Worm (Caenorhabditis elegans): Measurements from ENCODE around the gene hacl-1.

DNA sequence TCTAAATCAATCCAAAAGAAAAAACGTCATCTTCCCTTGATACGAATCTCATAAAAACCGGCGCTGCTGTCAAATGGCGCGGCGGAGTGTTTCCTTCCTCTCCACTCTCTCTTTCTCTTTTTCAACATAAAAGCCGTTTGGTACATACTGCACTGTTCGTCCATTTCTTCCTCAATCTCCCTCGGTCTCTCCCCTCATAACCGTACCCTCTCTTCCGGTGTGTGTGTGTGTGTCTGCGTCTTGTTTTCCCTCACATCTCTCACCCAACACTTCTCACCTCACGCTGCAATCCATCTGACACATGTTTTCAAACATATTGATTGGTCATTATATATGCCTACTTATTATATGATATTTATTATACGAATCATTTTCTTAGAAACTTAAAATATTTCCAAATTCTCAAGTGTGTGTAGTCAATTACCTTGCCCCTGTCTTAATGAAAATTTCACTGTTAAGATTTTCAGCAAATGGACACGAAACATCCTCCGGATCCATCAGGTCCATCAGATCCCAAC lies 28.3 kb downstream of the hacl-1 start, which contains the start of the genes aars-1 and rga-1:
- TF ChIP-seq sup-37 (GFP tag; optimal IDR thresholded peaks at IDR 0.05) (no peak), unc-62 (GFP tag; optimal IDR thresholded peaks at IDR 0.05) (no peak), nhr-77 (tag; optimal IDR thresholded peaks at IDR 0.05) (peak; percentile 16), elt-2 (tag; optimal IDR thresholded peaks at IDR 0.05) (peak; percentile 8), mep-1 (tag; optimal IDR thresholded peaks at IDR 0.05) (peak; percentile 76), nhr-11 (tag; optimal IDR thresholded peaks at IDR 0.05) (no peak), nhr-76 (tag; optimal IDR thresholded peaks at IDR 0.05) (no peak)
